Fruit fly (Drosophila melanogaster) whole organism, pupa: ENCODE measurements around the gene CG13284.

Experiments used
- CG10348 ChIP-seq: fragments of 200-800 bp; sonication (Bioruptor generic); IDR thresholded peaks from 2 replicates; pipeline ENCODE4 v1.3.6; 2022; ENCODE audit warnings: missing biosample characterization, missing genetic modification characterization
- CG12605 ChIP-seq: fragments of 200-800 bp; sonication (Bioruptor generic); IDR thresholded peaks from 2 replicates; pipeline ENCODE4 v1.3.6; 2022; ENCODE audit warnings: missing biosample characterization, missing genetic modification characterization
- CG13204 ChIP-seq: fragments of 200-800 bp; sonication (Bioruptor generic); optimal IDR thresholded peaks from 2 replicates; lab custom pipeline; 2018; ENCODE audit warnings: missing biosample characterization, mild to moderate bottlenecking, missing genetic modification characterization, moderate library complexity
- CG14655 ChIP-seq: fragments of 200-800 bp; sonication (Bioruptor generic); optimal IDR thresholded peaks from 3 replicates; lab custom pipeline; 2017; ENCODE audit warnings: mild to moderate bottlenecking, missing biosample characterization, missing genetic modification reagents, missing genetic modification characterization
- CG15710 ChIP-seq: fragments of 200-800 bp; sonication (Bioruptor generic); optimal IDR thresholded peaks from 2 replicates; lab custom pipeline; 2018; ENCODE audit warnings: missing biosample characterization, mild to moderate bottlenecking, missing genetic modification characterization, moderate library complexity
- CG17806 ChIP-seq: fragments of 200-800 bp; sonication (Bioruptor generic); optimal IDR thresholded peaks from 2 replicates; lab custom pipeline; 2018; ENCODE audit warnings: missing biosample characterization, mild to moderate bottlenecking, missing genetic modification characterization, moderate library complexity
- CG32121 ChIP-seq: fragments of 200-800 bp; sonication (Bioruptor generic); IDR thresholded peaks from 2 replicates; pipeline ENCODE4 v1.3.6; 2022; ENCODE audit warnings: missing biosample characterization, missing genetic modification characterization
- CG34367 ChIP-seq: fragments of 200-800 bp; sonication (Bioruptor generic); optimal IDR thresholded peaks from 2 replicates; lab custom pipeline; 2018; ENCODE audit warnings: missing biosample characterization, mild to moderate bottlenecking, missing genetic modification characterization
- CG4496 ChIP-seq: fragments of 200-800 bp; sonication (Bioruptor generic); IDR thresholded peaks from 3 replicates; pipeline ENCODE4 v1.3.6; 2022; ENCODE audit warnings: missing biosample characterization, missing genetic modification characterization
- CG8159 ChIP-seq: fragments of 200-800 bp; sonication (Bioruptor generic); optimal IDR thresholded peaks from 3 replicates; lab custom pipeline; 2018; ENCODE audit warnings: missing biosample characterization, mild to moderate bottlenecking, missing genetic modification characterization, moderate library complexity
- CG8301 ChIP-seq: fragments of 200-800 bp; sonication (Bioruptor generic); optimal IDR thresholded peaks from 2 replicates; lab custom pipeline; 2018; ENCODE audit warnings: missing biosample characterization, mild to moderate bottlenecking, missing genetic modification characterization
- CG9948 ChIP-seq: fragments of 200-800 bp; sonication (Bioruptor generic); optimal IDR thresholded peaks from 2 replicates; lab custom pipeline; 2018; ENCODE audit warnings: missing biosample characterization, mild to moderate bottlenecking, missing genetic modification characterization, moderate library complexity
- D1 ChIP-seq: fragments of 200-800 bp; sonication (Bioruptor generic); optimal IDR thresholded peaks from 2 replicates; lab custom pipeline; 2018; ENCODE audit warnings: missing biosample characterization, mild to moderate bottlenecking, missing genetic modification characterization, moderate library complexity
- EcR ChIP-seq: fragments of 200-800 bp; sonication (Bioruptor generic); optimal IDR thresholded peaks from 3 replicates; lab custom pipeline; 2019; ENCODE audit warnings: missing biosample characterization, missing genetic modification characterization, mild to moderate bottlenecking, moderate library complexity, missing genetic modification reagents
- Ets98B ChIP-seq: fragments of 200-800 bp; sonication (Bioruptor generic); IDR thresholded peaks from 2 replicates; pipeline ENCODE4 v1.3.6; 2022; ENCODE audit warnings: missing biosample characterization, missing genetic modification characterization
- Pif1A ChIP-seq: fragments of 200-800 bp; sonication (Bioruptor generic); optimal IDR thresholded peaks from 3 replicates; lab custom pipeline; 2016; ENCODE audit warnings: missing biosample characterization, missing genetic modification characterization
- Pif1B ChIP-seq: fragments of 200-800 bp; sonication (Bioruptor generic); optimal IDR thresholded peaks from 3 replicates; lab custom pipeline; 2016; ENCODE audit warnings: missing biosample characterization, missing genetic modification characterization
- fd96Ca ChIP-seq: fragments of 200-800 bp; sonication (Bioruptor generic); IDR thresholded peaks from 3 replicates; pipeline ENCODE4 v1.3.6; 2022; ENCODE audit warnings: missing biosample characterization, missing genetic modification characterization
- gl ChIP-seq: fragments of 200-800 bp; sonication (Bioruptor generic); optimal IDR thresholded peaks from 2 replicates; lab custom pipeline; 2018; ENCODE audit warnings: missing biosample characterization, mild to moderate bottlenecking, missing genetic modification characterization
- rn ChIP-seq: fragments of 200-800 bp; sonication (Bioruptor generic); IDR thresholded peaks from 2 replicates; pipeline ENCODE4 v1.3.6; 2022; ENCODE audit warnings: missing biosample characterization, missing genetic modification characterization

CG13284 gene

DNA sequence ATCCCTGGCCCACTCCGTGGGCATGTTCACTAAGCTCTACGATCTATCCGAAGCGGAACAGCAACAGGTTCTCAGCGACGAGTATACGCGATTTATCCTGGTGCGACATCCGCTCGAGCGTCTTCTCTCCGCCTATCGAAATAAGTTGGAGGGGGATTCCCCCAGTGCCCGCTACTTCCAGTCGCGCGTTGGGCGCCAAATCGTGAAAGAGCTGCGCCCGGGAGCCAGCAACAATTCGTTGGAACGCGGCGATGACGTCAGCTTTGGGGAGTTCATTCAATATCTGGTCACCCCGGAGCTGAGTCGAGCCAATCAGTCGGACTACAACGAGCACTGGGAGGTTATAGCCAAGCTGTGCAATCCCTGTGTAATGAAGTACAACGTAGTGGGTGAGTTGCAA lies 36.8 kb upstream of the CG13284 start:
- TF ChIP-seq CG8301 (tag; lab: Kevin White, UChicago) (no peak), CG14655 (GFP tag; lab: Kevin White, UChicago) (no peak), CG10348 (GFP tag; lab: Robert Waterston, UW) (no peak), gl (tag; lab: Kevin White, UChicago) (no peak), EcR (no peak), D1 (tag; lab: Kevin White, UChicago) (no peak), CG15710 (tag; lab: Kevin White, UChicago) (no peak), Pif1B (GFP tag; lab: Kevin White, UChicago) (no peak), CG4496 (no peak), CG32121 (GFP tag; lab: Robert Waterston, UW) (no peak), CG12605 (GFP tag; lab: Robert Waterston, UW) (no peak), CG34367 (tag; lab: Kevin White, UChicago) (no peak), CG9948 (tag; lab: Kevin White, UChicago) (no peak)

dm6 chr2L:16884702-16885101 lies 36.2 kb upstream of the CG13284 start:
- TF ChIP-seq D1 (tag; lab: Kevin White, UChicago), result no peak
- TF ChIP-seq rn, result no peak
- TF ChIP-seq CG12605 (GFP tag; lab: Robert Waterston, UW), result no peak
- no peak for TF ChIP-seq CG17806 (tag; lab: Kevin White, UChicago)
- no peak for TF ChIP-seq CG9948 (tag; lab: Kevin White, UChicago)
- no peak for TF ChIP-seq gl (tag; lab: Kevin White, UChicago)

DNA sequence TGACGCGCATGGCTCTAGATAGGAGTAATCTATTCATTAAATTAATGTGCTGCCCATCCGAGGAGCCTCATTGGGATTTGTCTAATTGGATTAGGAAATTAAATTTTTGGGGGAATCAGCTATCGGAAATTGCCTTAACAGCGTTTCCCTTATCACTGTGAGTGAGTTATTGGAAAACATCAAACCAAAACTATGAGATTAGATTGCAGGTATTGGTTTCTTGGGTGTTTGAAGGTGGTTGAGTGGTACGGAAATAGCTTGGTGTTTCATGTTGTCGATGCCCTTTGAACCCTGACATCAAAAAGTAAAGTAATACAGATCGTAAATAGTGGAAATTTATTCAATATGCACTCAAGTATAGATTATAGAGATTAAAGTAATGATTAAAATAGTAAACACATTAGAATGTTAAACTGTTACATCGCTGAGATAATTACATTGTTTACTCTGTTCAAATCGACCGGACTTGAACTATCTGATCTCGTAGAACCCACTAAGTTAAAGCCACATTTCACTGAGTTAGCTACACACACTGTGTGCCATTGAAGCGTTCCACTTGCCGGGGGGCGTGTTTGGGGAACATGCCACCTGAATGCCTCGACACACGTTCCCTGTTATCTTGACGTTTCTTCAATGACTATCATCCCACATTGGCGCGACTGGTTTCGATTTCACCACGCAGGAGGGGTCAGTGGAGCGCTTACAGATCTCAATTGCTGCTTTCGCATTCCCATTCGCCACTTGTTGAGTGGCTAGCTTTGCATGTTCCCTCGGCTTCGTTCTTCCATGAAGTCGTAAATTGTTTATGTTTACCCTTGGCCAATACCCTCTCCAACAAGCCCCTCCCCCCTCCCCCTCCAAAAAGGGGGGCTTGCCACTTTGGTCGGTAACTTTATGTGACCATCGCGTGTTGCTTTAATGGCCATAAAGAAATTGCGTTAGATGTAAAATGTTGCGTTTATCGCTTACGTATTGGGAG lies 34.6 kb upstream of the CG13284 start:
- no peak for TF ChIP-seq CG12605 (GFP tag; lab: Robert Waterston, UW)
- TF ChIP-seq EcR, result peak; percentile 61

dm6 chr2L:16882372-16882771 lies 33.9 kb upstream of the CG13284 start:
- TF ChIP-seq CG9948 (tag; lab: Kevin White, UChicago) (no peak), CG14655 (GFP tag; lab: Kevin White, UChicago) (no peak)

DNA sequence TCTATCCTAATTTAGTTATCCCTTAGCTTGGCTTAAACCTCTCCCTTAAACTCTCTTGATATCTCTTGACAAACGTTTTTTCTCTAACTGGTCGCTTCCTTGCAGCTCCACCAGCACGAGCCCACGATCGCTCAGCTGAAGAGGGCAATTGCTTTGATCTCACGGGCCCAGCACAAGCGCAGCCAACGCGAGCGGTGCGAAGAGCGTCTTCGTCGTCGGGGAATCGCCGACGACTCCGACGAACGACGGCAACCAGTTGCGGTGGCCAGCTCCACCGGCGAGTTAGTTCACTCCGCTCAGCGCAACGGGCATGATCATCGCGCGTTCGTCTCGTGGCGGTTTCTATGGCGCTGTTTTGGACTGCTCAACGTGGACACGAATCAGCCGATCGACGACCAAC lies 32.4 kb upstream of the CG13284 start:
- TF ChIP-seq CG12605 (GFP tag; lab: Robert Waterston, UW) (peak; percentile 54; the same call in 1 of the 2 replicates), Ets98B (peak; percentile 70), fd96Ca (peak; percentile 63), CG13204 (peak; percentile 86), Pif1B (GFP tag; lab: Kevin White, UChicago) (peak; percentile 24), CG4496 (peak; percentile 75), EcR (no peak), Pif1A (GFP tag; lab: Kevin White, UChicago) (peak; percentile 2), CG8159 (tag; lab: Kevin White, UChicago) (no peak), CG32121 (GFP tag; lab: Robert Waterston, UW) (peak; percentile 41; the same call in 1 of the 2 replicates)

DNA sequence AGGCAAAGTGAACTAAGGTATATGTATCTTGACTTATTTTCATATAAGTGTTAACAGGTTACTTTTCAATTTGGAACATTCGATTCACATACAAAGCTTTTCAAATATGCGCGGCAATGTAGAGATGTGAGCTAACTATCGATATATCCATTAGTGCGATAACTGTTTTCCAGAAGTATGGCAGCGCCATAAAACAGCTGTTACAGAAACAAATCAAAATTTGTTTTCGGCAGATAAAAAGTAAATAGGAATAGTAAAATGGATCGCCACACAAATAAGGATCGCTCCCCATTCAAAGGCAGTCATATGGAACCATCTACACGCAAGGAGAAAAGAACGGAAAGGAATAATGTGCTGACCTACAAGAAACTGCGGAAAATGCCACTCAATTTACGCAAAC lies 30.8 kb upstream of the CG13284 start, which contains the start of the genes CG32832, CG31743 and CG34313:
Gene CG32832 (minus strand): TSS at position 3 of the 400 bp plus-strand sequence.
Gene CG31743 (plus strand): TSS at position 230 of the 400 bp plus-strand sequence.
Gene CG34313 (plus strand): TSS at position 230 of the 400 bp plus-strand sequence.
- TF ChIP-seq rn (no peak), CG12605 (GFP tag; lab: Robert Waterston, UW) (no peak), CG34367 (tag; lab: Kevin White, UChicago) (no peak), Pif1A (GFP tag; lab: Kevin White, UChicago) (no peak), CG10348 (GFP tag; lab: Robert Waterston, UW) (no peak), Pif1B (GFP tag; lab: Kevin White, UChicago) (no peak), D1 (tag; lab: Kevin White, UChicago) (no peak), CG15710 (tag; lab: Kevin White, UChicago) (no peak), CG32121 (GFP tag; lab: Robert Waterston, UW) (no peak)

- no peak for TF ChIP-seq rn
- TF ChIP-seq, all 21 proteins: peak for 0
Observed at dm6 chr2L:16877678-16878077, 29.2 kb upstream of the CG13284 start.

DNA sequence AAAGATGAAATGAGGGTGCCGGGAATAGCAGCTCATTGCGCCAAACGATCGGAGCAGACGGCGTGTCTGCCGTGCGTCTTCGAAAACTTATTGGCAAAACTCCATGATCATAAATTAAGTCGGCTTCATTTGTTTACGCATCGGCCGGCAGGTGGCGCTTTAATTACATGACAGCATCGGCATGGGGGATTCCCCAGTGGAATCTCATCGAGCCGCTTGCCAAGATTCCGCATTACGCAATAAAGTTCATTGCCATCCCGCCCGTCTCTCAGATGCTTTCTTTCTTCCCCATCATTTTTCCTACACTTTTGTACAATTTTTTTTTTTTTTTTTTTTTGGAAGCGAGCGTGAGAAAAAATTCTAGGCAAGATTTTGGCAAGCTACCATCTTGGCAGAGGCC lies 28.0 kb upstream of the CG13284 start:
- no peak for TF ChIP-seq Ets98B
- peak; percentile 51; the same call in 1 of the 2 replicates for TF ChIP-seq CG32121 (GFP tag; lab: Robert Waterston, UW)
